Worm (Caenorhabditis elegans) whole organism, L3 larva: Measurements from ENCODE around the gene npp-23.

Experiments
- R02D3.7 ChIP-seq: fragments of 150-350 bp; optimal IDR thresholded peaks from 2 replicates; lab custom pipeline; 2014; ENCODE audit warnings: missing biosample characterization, missing genetic modification characterization
- ama-1 ChIP-seq: fragments of 150-350 bp; optimal IDR thresholded peaks from 2 replicates; lab custom pipeline; 2018
- ceh-16 ChIP-seq: sonication (generic microtip); optimal IDR thresholded peaks from 2 replicates; lab custom pipeline; 2017; ENCODE audit warnings: missing biosample characterization, missing genetic modification characterization
- elt-3 ChIP-seq, 3 experiments: fragments of 150-350 bp in 1 of 3; sonication (generic microtip) in 2 of 3; optimal IDR thresholded peaks; 2 replicates in 2 of 3; 4 replicates in 1 of 3; lab custom pipeline; 2014 to 2017; ENCODE audit warnings: missing biosample characterization in 3 of 3, missing genetic modification characterization in 3 of 3
- eor-1 ChIP-seq, 2 experiments: fragments of 150-350 bp; optimal IDR thresholded peaks; 2 replicates each; lab custom pipeline; 2014 to 2018; ENCODE audit warnings: missing biosample characterization in 2 of 2, missing genetic modification characterization in 2 of 2
- mml-1 ChIP-seq: fragments of 150-350 bp; sonication (generic microtip); optimal IDR thresholded peaks from 3 replicates; lab custom pipeline; 2014; ENCODE audit warnings: missing biosample characterization, missing genetic modification characterization
- nfya-1 ChIP-seq: sonication (generic microtip); optimal IDR thresholded peaks from 2 replicates; lab custom pipeline; 2017; ENCODE audit warnings: missing genetic modification characterization, mild to moderate bottlenecking, missing compliant biosample characterization, antibody characterized with exemption, moderate library complexity; ENCODE audit not compliant: insufficient read depth
- nhr-28 ChIP-seq: fragments of 150-350 bp; optimal IDR thresholded peaks from 2 replicates; lab custom pipeline; 2014; ENCODE audit warnings: missing biosample characterization, missing genetic modification characterization
- pha-4 ChIP-seq: fragments of 150-350 bp; optimal IDR thresholded peaks from 2 replicates; lab custom pipeline; 2014; ENCODE audit warnings: missing biosample characterization, missing genetic modification reagents, missing genetic modification characterization
- pqm-1 ChIP-seq: fragments of 150-350 bp; optimal IDR thresholded peaks from 2 replicates; lab custom pipeline; 2017; ENCODE audit warnings: missing biosample characterization, missing genetic modification characterization, inconsistent platforms
- skn-1 ChIP-seq: fragments of 150-350 bp; optimal IDR thresholded peaks from 2 replicates; lab custom pipeline; 2014; ENCODE audit warnings: missing biosample characterization, missing genetic modification characterization
- snpc-4 ChIP-seq: fragments of 150-350 bp; optimal IDR thresholded peaks from 2 replicates; lab custom pipeline; 2014; ENCODE audit warnings: missing biosample characterization, missing genetic modification characterization
- ztf-4 ChIP-seq: fragments of 150-350 bp; optimal IDR thresholded peaks from 2 replicates; lab custom pipeline; 2014; ENCODE audit warnings: missing biosample characterization, missing genetic modification characterization

ce11 chrIV:8869624-8870023, at the start of gene npp-23:
- no peak for TF ChIP-seq nhr-28
- TF ChIP-seq skn-1: no peak
- TF ChIP-seq ceh-16 (tag; lab: Kevin White, UChicago): no peak
- no peak for TF ChIP-seq ztf-4 (tag; lab: Kevin White, UChicago)
- no peak for TF ChIP-seq R02D3.7
- no peak for TF ChIP-seq ama-1 (lab: Kevin White, UChicago)
- TF ChIP-seq elt-3 (tag; optimal IDR thresholded peaks at IDR 0.05; lab: Kevin White, UChicago): no peak
- no peak for TF ChIP-seq eor-1 (tag; optimal IDR thresholded peaks at IDR 0.05; lab: Kevin White, UChicago)
- peak; percentile 75 for TF ChIP-seq pha-4 (tag; lab: Kevin White, UChicago)
- TF ChIP-seq nfya-1: no peak
- TF ChIP-seq snpc-4 (tag; lab: Kevin White, UChicago): peak; percentile 65
- no peak for TF ChIP-seq pqm-1 (tag; lab: Kevin White, UChicago)
- TF ChIP-seq mml-1 (tag; lab: Kevin White, UChicago): no peak
